Fruit fly (Drosophila melanogaster) whole organism, embryonic: ENCODE measurements around the gene Gs1l.

Experiments used
- Awh ChIP-seq: fragments of 200-800 bp; sonication (Bioruptor generic); IDR thresholded peaks from 2 replicates; pipeline ENCODE4, ENCODE4 v1.3.6; 2022; ENCODE audit warnings: missing biosample characterization, missing genetic modification characterization
- C15 ChIP-seq: fragments of 200-800 bp; sonication (Bioruptor generic); IDR thresholded peaks from 3 replicates; pipeline ENCODE4 v1.3.6; 2022; ENCODE audit warnings: missing biosample characterization, missing genetic modification characterization
- CG11398 ChIP-seq: fragments of 200-800 bp; sonication (Bioruptor generic); optimal IDR thresholded peaks from 2 replicates; lab custom pipeline; 2016; ENCODE audit warnings: missing biosample characterization, missing genetic modification characterization
- CG11504 ChIP-seq: fragments of 200-800 bp; sonication (Bioruptor generic); optimal IDR thresholded peaks from 3 replicates; lab custom pipeline; 2019; ENCODE audit warnings: missing biosample characterization, mild to moderate bottlenecking, missing genetic modification characterization, moderate library complexity
- CG12299 ChIP-seq: fragments of 200-800 bp; sonication (Bioruptor generic); optimal IDR thresholded peaks from 2 replicates; lab custom pipeline; 2018; ENCODE audit warnings: missing biosample characterization, mild to moderate bottlenecking, missing genetic modification characterization
- CG13296 ChIP-seq: fragments of 200-800 bp; sonication (Bioruptor generic); optimal IDR thresholded peaks from 3 replicates; lab custom pipeline; 2018; ENCODE audit warnings: missing biosample characterization, mild to moderate bottlenecking, missing genetic modification characterization
- CG14441 ChIP-seq: fragments of 200-800 bp; sonication (Bioruptor generic); IDR thresholded peaks from 2 replicates; pipeline ENCODE4 v1.3.6; 2022; ENCODE audit warnings: missing biosample characterization, missing genetic modification characterization
- CG14667 ChIP-seq: fragments of 200-800 bp; sonication (Bioruptor generic); IDR thresholded peaks from 2 replicates; pipeline ENCODE4 v1.3.6; 2022; ENCODE audit warnings: missing biosample characterization, missing genetic modification characterization
- CG17612 ChIP-seq: fragments of 200-800 bp; sonication (Bioruptor generic); IDR thresholded peaks from 2 replicates; pipeline ENCODE4 v1.3.6; 2022; ENCODE audit warnings: missing biosample characterization, missing genetic modification characterization
- CG3163 ChIP-seq: fragments of 200-800 bp; sonication (Bioruptor generic); optimal IDR thresholded peaks from 3 replicates; lab custom pipeline; 2016; ENCODE audit warnings: missing biosample characterization, missing genetic modification characterization
- CG32767 ChIP-seq: fragments of 200-800 bp; sonication (Bioruptor generic); IDR thresholded peaks from 2 replicates; pipeline ENCODE4 v1.3.6; 2022; ENCODE audit warnings: missing biosample characterization, missing genetic modification characterization
- CG4820 ChIP-seq: fragments of 200-800 bp; sonication (Bioruptor generic); optimal IDR thresholded peaks from 3 replicates; lab custom pipeline; 2016; ENCODE audit warnings: missing biosample characterization, missing genetic modification characterization
- CG6813 ChIP-seq: fragments of 200-800 bp; sonication (Bioruptor generic); optimal IDR thresholded peaks from 2 replicates; lab custom pipeline; 2017; ENCODE audit warnings: missing biosample characterization, missing genetic modification characterization, mild to moderate bottlenecking, moderate library complexity, missing genetic modification reagents
- CG7963 ChIP-seq: fragments of 200-800 bp; sonication (Bioruptor generic); IDR thresholded peaks from 3 replicates; pipeline ENCODE4 v1.3.6; 2022; ENCODE audit warnings: missing biosample characterization, missing genetic modification characterization; ENCODE audit not compliant: partially characterized antibody
- Dip2 ChIP-seq: fragments of 200-800 bp; sonication (Bioruptor generic); IDR thresholded peaks from 2 replicates; pipeline ENCODE4 v1.3.6; 2022; ENCODE audit warnings: missing biosample characterization, missing genetic modification characterization
- Elba2 ChIP-seq: fragments of 200-800 bp; sonication (Bioruptor generic); optimal IDR thresholded peaks from 3 replicates; lab custom pipeline; 2016; ENCODE audit warnings: missing biosample characterization, missing genetic modification characterization
- Ets65A ChIP-seq: fragments of 200-800 bp; sonication (Bioruptor generic); peaks from one replicate; lab custom pipeline; 2016; ENCODE audit warnings: missing biosample characterization, missing genetic modification characterization
- H2.0 ChIP-seq: fragments of 200-800 bp; sonication (Bioruptor generic); IDR thresholded peaks from 2 replicates; pipeline ENCODE4 v1.3.6; 2022; ENCODE audit warnings: missing biosample characterization, missing genetic modification characterization
- HLH4C ChIP-seq: fragments of 200-800 bp; sonication (Bioruptor generic); IDR thresholded peaks from 3 replicates; pipeline ENCODE4 v1.3.6; 2022; ENCODE audit warnings: missing biosample characterization, missing genetic modification characterization; ENCODE audit not compliant: partially characterized antibody
- Mad ChIP-seq: fragments of 200-800 bp; sonication (Bioruptor generic); optimal IDR thresholded peaks from 2 replicates; lab custom pipeline; 2016; ENCODE audit warnings: missing biosample characterization, missing genetic modification characterization
- Med ChIP-seq: fragments of 200-800 bp; sonication (Bioruptor generic); peaks from one replicate; lab custom pipeline; 2016; ENCODE audit warnings: missing biosample characterization, missing genetic modification characterization, mild to moderate bottlenecking, inconsistent platforms, moderate library complexity
- NFAT ChIP-seq: fragments of 200-800 bp; sonication (Bioruptor generic); IDR thresholded peaks from 2 replicates; pipeline ENCODE4 v1.3.6; 2022; ENCODE audit warnings: missing biosample characterization, missing genetic modification characterization
- Nf-YA ChIP-seq: fragments of 200-800 bp; sonication (Bioruptor generic); IDR thresholded peaks from 2 replicates; pipeline ENCODE4 v1.3.6; 2022; ENCODE audit warnings: missing biosample characterization, missing genetic modification characterization
- Oaz ChIP-seq: fragments of 200-800 bp; sonication (Bioruptor generic); IDR thresholded peaks from 2 replicates; pipeline ENCODE4 v1.3.6; 2022; ENCODE audit warnings: missing biosample characterization, missing genetic modification characterization
- Ptx1 ChIP-seq: fragments of 200-800 bp; sonication (Bioruptor generic); IDR thresholded peaks from 2 replicates; pipeline ENCODE4 v1.3.6; 2022; ENCODE audit warnings: missing biosample characterization, missing genetic modification characterization
- Scr ChIP-seq: fragments of 200-800 bp; sonication (Bioruptor generic); IDR thresholded peaks from 2 replicates; pipeline ENCODE4 v1.3.6; 2022; ENCODE audit warnings: missing biosample characterization, missing genetic modification characterization; ENCODE audit not compliant: partially characterized antibody
- Xbp1 ChIP-seq: fragments of 200-800 bp; sonication (Bioruptor generic); optimal IDR thresholded peaks from 3 replicates; lab custom pipeline; 2016; ENCODE audit warnings: missing biosample characterization, mild to moderate bottlenecking, missing genetic modification characterization
- ara ChIP-seq: fragments of 200-800 bp; sonication (Bioruptor generic); IDR thresholded peaks from 2 replicates; pipeline ENCODE4 v1.3.6; 2022; ENCODE audit warnings: missing biosample characterization, missing genetic modification characterization
- ato ChIP-seq: fragments of 200-800 bp; sonication (Bioruptor generic); IDR thresholded peaks from 2 replicates; pipeline ENCODE4 v1.3.6; 2022; ENCODE audit warnings: missing biosample characterization, missing genetic modification characterization; ENCODE audit not compliant: partially characterized antibody
- bcd ChIP-seq: fragments of 200-800 bp; sonication (Bioruptor generic); optimal IDR thresholded peaks from 2 replicates; lab custom pipeline; 2017; ENCODE audit warnings: missing biosample characterization, mild to moderate bottlenecking, missing genetic modification characterization
- croc ChIP-seq: fragments of 200-800 bp; sonication (Bioruptor generic); conservative IDR thresholded peaks from 3 replicates; pipeline ENCODE4 v1.3.6; 2022; ENCODE audit warnings: missing biosample characterization, missing genetic modification characterization
- crol ChIP-seq: fragments of 200-800 bp; sonication (Bioruptor generic); IDR thresholded peaks from 2 replicates; pipeline ENCODE4 v1.3.6; 2022; ENCODE audit warnings: missing biosample characterization, missing genetic modification characterization
- dpn ChIP-seq, 2 experiments: fragments of 200-800 bp; sonication (Bioruptor generic); optimal IDR thresholded peaks; 3 replicates each; lab custom pipeline; 2016; ENCODE audit warnings: missing biosample characterization in 2 of 2, missing genetic modification characterization in 2 of 2
- ems ChIP-seq: fragments of 200-800 bp; sonication (Bioruptor generic); optimal IDR thresholded peaks from 3 replicates; lab custom pipeline; 2016; ENCODE audit warnings: missing biosample characterization, missing genetic modification characterization
- gro ChIP-seq: fragments of 200-800 bp; sonication (Bioruptor generic); optimal IDR thresholded peaks from 2 replicates; lab custom pipeline; 2016; ENCODE audit warnings: missing biosample characterization, missing genetic modification characterization
- hb ChIP-seq: fragments of 200-800 bp; sonication (Bioruptor generic); IDR thresholded peaks from 3 replicates; pipeline ENCODE4 v1.3.6; 2022; ENCODE audit warnings: missing biosample characterization, missing genetic modification characterization; ENCODE audit not compliant: partially characterized antibody
- lab ChIP-seq: fragments of 200-800 bp; sonication (Bioruptor generic); optimal IDR thresholded peaks from 3 replicates; lab custom pipeline; 2017; ENCODE audit warnings: missing biosample characterization, missing genetic modification characterization, mild to moderate bottlenecking, moderate library complexity, missing genetic modification reagents
- nerfin-2 ChIP-seq: fragments of 200-800 bp; sonication (Bioruptor generic); IDR thresholded peaks from 2 replicates; pipeline ENCODE4 v1.3.6; 2022; ENCODE audit warnings: missing biosample characterization, missing genetic modification characterization; ENCODE audit not compliant: partially characterized antibody
- ranshi ChIP-seq: fragments of 200-800 bp; sonication (Bioruptor generic); IDR thresholded peaks from 2 replicates; pipeline ENCODE4 v1.3.6; 2022; ENCODE audit warnings: missing biosample characterization, missing genetic modification characterization
- row ChIP-seq: fragments of 200-800 bp; sonication (Bioruptor generic); IDR thresholded peaks from 3 replicates; pipeline ENCODE4 v1.3.6; 2022; ENCODE audit warnings: missing biosample characterization, missing genetic modification characterization
- salm ChIP-seq: fragments of 200-800 bp; sonication (Bioruptor generic); optimal IDR thresholded peaks from 2 replicates; lab custom pipeline; 2018; ENCODE audit warnings: missing biosample characterization, mild to moderate bottlenecking, missing genetic modification characterization
- scrt ChIP-seq: fragments of 200-800 bp; sonication (Bioruptor generic); optimal IDR thresholded peaks from 2 replicates; lab custom pipeline; 2018; ENCODE audit warnings: missing biosample characterization, mild to moderate bottlenecking, missing genetic modification characterization, moderate library complexity
- sens ChIP-seq: fragments of 200-800 bp; sonication (Bioruptor generic); peaks from one replicate; lab custom pipeline; 2016; ENCODE audit warnings: missing biosample characterization, missing genetic modification characterization
- slbo ChIP-seq: fragments of 200-800 bp; sonication (Bioruptor generic); IDR thresholded peaks from 2 replicates; pipeline ENCODE4 v1.3.6; 2022; ENCODE audit warnings: missing biosample characterization, missing genetic modification characterization
- ssp ChIP-seq: fragments of 200-800 bp; sonication (Bioruptor generic); IDR thresholded peaks from 2 replicates; pipeline ENCODE4 v1.3.6; 2022; ENCODE audit warnings: missing biosample characterization, missing genetic modification characterization
- stc ChIP-seq: fragments of 200-800 bp; sonication (Bioruptor generic); IDR thresholded peaks from 2 replicates; pipeline ENCODE4 v1.3.6; 2022; ENCODE audit warnings: missing biosample characterization, missing genetic modification characterization
- tap ChIP-seq: fragments of 200-800 bp; optimal IDR thresholded peaks from 3 replicates; lab custom pipeline; 2019; ENCODE audit warnings: missing biosample characterization, mild to moderate bottlenecking, missing genetic modification characterization, moderate library complexity
- zfh1 ChIP-seq: fragments of 200-800 bp; sonication (Bioruptor generic); IDR thresholded peaks from 3 replicates; pipeline ENCODE4 v1.3.6; 2022; ENCODE audit warnings: missing biosample characterization, missing genetic modification characterization

Gene Gs1l

DNA sequence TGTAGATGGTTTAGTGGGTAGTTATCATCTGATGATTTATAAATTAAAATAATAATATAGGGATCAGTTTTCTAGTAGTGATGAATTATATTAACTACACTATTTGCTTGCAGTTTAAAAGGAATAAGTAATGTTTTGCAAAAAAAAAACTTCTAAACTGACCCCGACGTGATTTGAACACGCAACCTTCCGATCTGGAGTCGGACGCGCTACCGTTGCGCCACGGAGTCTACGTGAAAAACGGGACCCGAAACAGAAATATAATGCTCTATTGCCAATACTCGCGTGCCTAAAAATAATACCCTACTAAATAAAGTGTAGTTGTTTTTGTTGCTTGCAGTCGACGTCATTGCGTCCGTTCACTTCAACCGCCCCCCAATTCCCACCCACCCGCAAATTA lies 37.8 kb downstream of the Gs1l start (continued):
- TF ChIP-seq crol (GFP tag; lab: Robert Waterston, UW), result peak; percentile 54; the same call in 1 of the 2 replicates
- no peak for TF ChIP-seq gro
- TF ChIP-seq tap (tag; lab: Kevin White, UChicago), result no peak
- peak; percentile 51; the same call in 2 of the 3 replicates for TF ChIP-seq CG7963 (GFP tag; lab: Robert Waterston, UW)
- peak; percentile 50; the same call in 1 of the 3 replicates for TF ChIP-seq hb (GFP tag; lab: Robert Waterston, UW)
- no peak for TF ChIP-seq Mad (GFP tag; lab: Kevin White, UChicago)
- no peak for TF ChIP-seq row (GFP tag; lab: Robert Waterston, UW)
- peak; percentile 46; the same call in 1 of the 2 replicates for TF ChIP-seq nerfin-2 (GFP tag; lab: Robert Waterston, UW)
- TF ChIP-seq HLH4C (GFP tag; lab: Robert Waterston, UW), result peak; percentile 68
- no peak for TF ChIP-seq CG6813 (GFP tag; lab: Kevin White, UChicago)
- TF ChIP-seq CG13296 (GFP tag; lab: Kevin White, UChicago), result no peak
- TF ChIP-seq Scr (GFP tag; lab: Robert Waterston, UW), result peak; percentile 52
- no peak for TF ChIP-seq CG3163 (GFP tag; lab: Kevin White, UChicago)
- 0 out of 2 replicates have a peak, but pooled peaks have one; percentile 4 for TF ChIP-seq slbo (GFP tag; lab: Robert Waterston, UW)
- TF ChIP-seq ato (GFP tag; lab: Robert Waterston, UW), result peak; percentile 37; the same call in 1 of the 2 replicates
- TF ChIP-seq CG11504 (tag; lab: Kevin White, UChicago), result no peak

DNA sequence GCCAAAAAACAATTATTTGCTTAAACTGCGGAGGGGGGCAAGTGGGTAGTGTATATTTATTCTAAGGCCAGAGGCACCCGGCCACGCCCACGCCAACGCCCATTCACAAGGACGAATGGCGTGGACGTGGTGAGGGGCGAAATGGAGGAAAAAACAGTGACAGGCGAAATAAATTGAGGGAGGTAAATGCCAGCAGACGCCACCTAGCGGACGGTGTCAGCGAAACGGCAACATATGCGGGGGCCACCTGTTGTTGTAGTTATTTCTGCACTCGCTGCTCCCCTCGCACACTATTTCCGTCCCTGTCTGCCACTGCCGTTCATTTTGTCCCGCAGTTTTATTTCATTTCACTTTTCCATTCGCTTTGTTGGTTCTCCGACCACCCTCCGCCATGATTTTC lies 38.6 kb downstream of the Gs1l start:
- 0 out of 3 replicates have a peak, but pooled peaks have one; percentile 16 for TF ChIP-seq zfh1 (GFP tag; lab: Robert Waterston, UW)
- 0 out of 2 replicates have a peak, but pooled peaks have one; percentile 27 for TF ChIP-seq Oaz
- TF ChIP-seq Xbp1, result peak; percentile 1
- TF ChIP-seq CG14441 (GFP tag; lab: Robert Waterston, UW), result peak; percentile 42; the same call in 1 of the 2 replicates
- TF ChIP-seq Dip2 (GFP tag; lab: Robert Waterston, UW), result peak; percentile 91
- TF ChIP-seq lab (GFP tag; lab: Kevin White, UChicago), result peak; percentile 18
- TF ChIP-seq dpn (GFP tag; optimal IDR thresholded peaks at IDR 0.05; lab: Kevin White, UChicago), result peak in 1 of 2 experiments; percentile 4
- TF ChIP-seq Awh (GFP tag; lab: Robert Waterston, UW), result 0 out of 2 replicates have a peak, but pooled peaks have one; percentile 20
- TF ChIP-seq croc, result peak; percentile 13; the same call in 1 of the 3 replicates
- 0 out of 2 replicates have a peak, but pooled peaks have one; percentile 35 for TF ChIP-seq H2.0
- TF ChIP-seq CG11504 (tag; lab: Kevin White, UChicago), result no peak
- no peak for TF ChIP-seq Elba2 (GFP tag; lab: Kevin White, UChicago)
- 0 out of 2 replicates have a peak, but pooled peaks have one; percentile 8 for TF ChIP-seq Nf-YA (GFP tag; lab: Robert Waterston, UW)
- TF ChIP-seq scrt (GFP tag; lab: Kevin White, UChicago), result peak; percentile 48
- peak; percentile 32; the same call in 1 of the 2 replicates for TF ChIP-seq CG14667
- peak; percentile 19 for TF ChIP-seq bcd (GFP tag; lab: Kevin White, UChicago)
- 0 out of 3 replicates have a peak, but pooled peaks have one; percentile 31 for TF ChIP-seq C15 (GFP tag; lab: Robert Waterston, UW)
- no peak for TF ChIP-seq CG4820 (GFP tag; lab: Kevin White, UChicago)
- TF ChIP-seq CG17612 (GFP tag; lab: Robert Waterston, UW), result peak; percentile 65; the same call in 1 of the 2 replicates
- TF ChIP-seq ems (GFP tag; lab: Kevin White, UChicago), result no peak
- TF ChIP-seq ara (GFP tag; lab: Robert Waterston, UW), result peak; percentile 33; the same call in 1 of the 2 replicates
- TF ChIP-seq CG32767 (GFP tag; lab: Robert Waterston, UW), result no peak
- TF ChIP-seq Ets65A, result peak; percentile 78
- no peak for TF ChIP-seq CG11398
- TF ChIP-seq CG12299, result no peak
- peak; percentile 39; the same call in 1 of the 2 replicates for TF ChIP-seq Ptx1
- peak; percentile 52 for TF ChIP-seq Med (GFP tag; lab: Kevin White, UChicago)
- peak; percentile 53 for TF ChIP-seq stc (GFP tag; lab: Robert Waterston, UW)
- no peak for TF ChIP-seq salm (tag; lab: Kevin White, UChicago)
- 0 out of 2 replicates have a peak, but pooled peaks have one; percentile 22 for TF ChIP-seq ssp
- peak; percentile 54 for TF ChIP-seq sens (GFP tag; lab: Kevin White, UChicago)
- 0 out of 2 replicates have a peak, but pooled peaks have one; percentile 11 for TF ChIP-seq ranshi (GFP tag; lab: Robert Waterston, UW)
- 0 out of 2 replicates have a peak, but pooled peaks have one; percentile 23 for TF ChIP-seq NFAT (GFP tag; lab: Robert Waterston, UW)
